Worm (Caenorhabditis elegans) whole organism, early embryonic: ENCODE results near the gene glr-4.

ENCODE experiments used
- B0310.2 ChIP-seq: sonication (generic microtip); optimal IDR thresholded peaks from 2 replicates; lab custom pipeline; 2016; ENCODE audit warnings: mild to moderate bottlenecking, missing genetic modification characterization, missing compliant biosample characterization
- F13C5.2 ChIP-seq: sonication (generic microtip); optimal IDR thresholded peaks from 2 replicates; lab custom pipeline; 2017; ENCODE audit warnings: mild to moderate bottlenecking, missing genetic modification characterization, inconsistent platforms, missing compliant biosample characterization
- aly-1 ChIP-seq: sonication (generic microtip); optimal IDR thresholded peaks from 2 replicates; lab custom pipeline; 2016; ENCODE audit warnings: missing genetic modification characterization, missing compliant biosample characterization
- ama-1 ChIP-seq: fragments of 150-350 bp; optimal IDR thresholded peaks from 2 replicates; lab custom pipeline; 2014
- ceh-13 ChIP-seq: fragments of 200-800 bp; sonication (Bioruptor generic); optimal IDR thresholded peaks from 2 replicates; lab custom pipeline; 2018; ENCODE audit warnings: mild to moderate bottlenecking, missing genetic modification characterization, missing compliant biosample characterization
- ceh-36 ChIP-seq: sonication (generic microtip); optimal IDR thresholded peaks from 2 replicates; lab custom pipeline; 2016; ENCODE audit warnings: missing genetic modification characterization, inconsistent platforms, missing compliant biosample characterization
- ets-7 ChIP-seq: sonication (generic microtip); optimal IDR thresholded peaks from 2 replicates; lab custom pipeline; 2016; ENCODE audit warnings: missing genotype, missing genetic modification characterization, missing compliant biosample characterization
- flt-1 ChIP-seq: fragments of 200-800 bp; sonication (Bioruptor generic); IDR thresholded peaks from 2 replicates; pipeline ENCODE4 v1.3.6; 2022; ENCODE audit warnings: missing genetic modification characterization, missing compliant biosample characterization
- hmbx-1 ChIP-seq: sonication (generic microtip); optimal IDR thresholded peaks from 2 replicates; lab custom pipeline; 2016; ENCODE audit warnings: mild to moderate bottlenecking, missing genetic modification characterization, missing compliant biosample characterization
- hmg-4 ChIP-seq: fragments of 200-800 bp; sonication (Bioruptor generic); optimal IDR thresholded peaks from 2 replicates; lab custom pipeline; 2018; ENCODE audit warnings: mild to moderate bottlenecking, missing genetic modification characterization, missing compliant biosample characterization
- hnd-1 ChIP-seq: sonication (generic microtip); optimal IDR thresholded peaks from 2 replicates; lab custom pipeline; 2016; ENCODE audit warnings: missing genetic modification characterization, missing compliant biosample characterization
- pes-1 ChIP-seq: fragments of 200-800 bp; sonication (Bioruptor generic); IDR thresholded peaks from 2 replicates; pipeline ENCODE4 v1.3.6; 2022; ENCODE audit warnings: missing genetic modification reagents, missing genetic modification characterization, missing compliant biosample characterization
- scrt-1 ChIP-seq: fragments of 200-800 bp; sonication (Bioruptor generic); IDR thresholded peaks from 2 replicates; pipeline ENCODE4 v1.3.6; 2022; ENCODE audit warnings: missing genetic modification characterization, missing compliant biosample characterization
- sea-1 ChIP-seq: fragments of 200-800 bp; sonication (Bioruptor generic); conservative IDR thresholded peaks from 2 replicates; pipeline ENCODE4 v1.3.6; 2022; ENCODE audit warnings: missing genetic modification characterization, missing compliant biosample characterization
- tbx-11 ChIP-seq: fragments of 200-800 bp; sonication (Bioruptor generic); IDR thresholded peaks from 2 replicates; pipeline ENCODE4 v1.3.6; 2022; ENCODE audit warnings: missing genetic modification characterization, missing compliant biosample characterization
- tbx-37 ChIP-seq: fragments of 200-800 bp; sonication (Bioruptor generic); conservative IDR thresholded peaks from 2 replicates; pipeline ENCODE4 v1.3.6; 2022; ENCODE audit warnings: missing genetic modification reagents, missing genetic modification characterization, missing compliant biosample characterization
- tra-4 ChIP-seq: sonication (generic microtip); optimal IDR thresholded peaks from 2 replicates; lab custom pipeline; 2017; ENCODE audit warnings: missing genetic modification characterization, missing compliant biosample characterization

Gene glr-4

DNA sequence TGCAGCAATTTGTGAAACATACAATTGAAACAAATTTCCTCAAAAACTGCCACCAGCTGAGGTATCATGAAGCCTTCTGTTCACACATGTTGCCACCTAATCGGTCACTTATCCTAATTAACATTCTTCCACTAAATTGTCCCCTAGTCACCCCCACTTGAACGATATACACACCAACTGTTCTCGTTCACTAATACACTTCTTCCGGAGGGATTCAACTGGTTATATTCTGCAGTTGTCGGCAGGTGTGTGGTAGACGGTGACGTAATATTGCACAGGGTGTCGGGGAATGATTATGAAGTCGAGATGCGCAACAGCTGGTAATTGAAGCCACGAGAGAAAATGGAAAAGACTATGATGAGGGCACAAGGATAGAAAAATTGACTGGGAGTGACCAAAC is 21.3 kb upstream of the glr-4 start:
- TF ChIP-seq tbx-37 = no peak
- TF ChIP-seq ets-7 (tag; lab: Kevin White, UChicago) = peak; percentile 83
- TF ChIP-seq tra-4 (tag; lab: Kevin White, UChicago) = no peak
- TF ChIP-seq hmbx-1 (tag; lab: Kevin White, UChicago) = no peak
- no peak for TF ChIP-seq F13C5.2 (tag; lab: Kevin White, UChicago)
- TF ChIP-seq flt-1 = no peak

DNA sequence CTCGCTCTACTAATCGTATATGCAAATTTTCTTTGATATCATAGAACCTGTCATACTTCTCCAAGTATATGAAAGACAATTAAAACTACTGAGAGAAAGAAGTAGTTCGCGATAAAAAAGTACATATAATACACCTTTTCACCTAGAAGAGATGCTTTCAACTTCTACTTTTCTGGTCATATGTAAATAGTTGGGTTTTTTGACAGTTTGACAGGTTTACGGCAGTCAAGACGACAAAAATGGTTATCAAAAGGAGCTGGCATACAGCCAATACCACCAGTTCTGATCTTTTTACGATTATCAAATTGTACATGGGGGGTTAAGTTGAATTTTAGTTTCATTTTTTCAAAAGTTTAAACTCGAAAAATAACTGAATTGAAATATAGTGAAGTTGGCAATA is 20.8 kb upstream of the glr-4 start:
- TF ChIP-seq sea-1 = no peak
- no peak for TF ChIP-seq B0310.2 (tag; lab: Kevin White, UChicago)
- no peak for TF ChIP-seq ceh-13 (GFP tag; lab: Kevin White, UChicago)
- TF ChIP-seq tbx-37 = no peak
- no peak for TF ChIP-seq ets-7 (tag; lab: Kevin White, UChicago)
- TF ChIP-seq hmbx-1 (tag; lab: Kevin White, UChicago) = no peak
- TF ChIP-seq hnd-1 = no peak
- no peak for TF ChIP-seq hmg-4 (GFP tag; lab: Kevin White, UChicago)
- TF ChIP-seq ceh-36 (tag; lab: Kevin White, UChicago) = no peak
- no peak for TF ChIP-seq flt-1
- TF ChIP-seq ama-1 (lab: Kevin White, UChicago) = no peak
- TF ChIP-seq tbx-11 = no peak
- TF ChIP-seq scrt-1 (GFP tag; lab: Robert Waterston, UW) = no peak
- TF ChIP-seq aly-1 (tag; lab: Kevin White, UChicago) = no peak
- TF ChIP-seq pes-1 (GFP tag; lab: Robert Waterston, UW) = no peak
- no peak for TF ChIP-seq F13C5.2 (tag; lab: Kevin White, UChicago)
- TF ChIP-seq tra-4 (tag; lab: Kevin White, UChicago) = no peak

DNA sequence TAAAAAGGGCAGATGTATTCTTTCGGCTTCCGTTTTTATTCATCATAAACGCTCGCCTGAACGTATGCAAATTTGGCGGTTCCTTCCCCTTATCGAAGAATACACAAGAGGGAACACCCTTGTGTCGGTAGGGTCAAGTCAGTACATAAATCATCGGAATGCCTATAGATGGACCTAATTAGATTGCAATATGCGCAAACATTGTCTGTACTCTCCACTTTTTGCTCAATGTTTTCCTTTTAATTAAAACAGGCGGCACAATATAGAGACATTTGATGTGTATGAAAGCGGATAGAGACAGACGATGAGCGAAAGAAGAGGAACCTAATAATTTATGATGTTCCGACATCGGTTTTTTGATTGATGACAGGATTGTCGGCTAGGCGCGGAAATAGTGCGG is 20.1 kb upstream of the glr-4 start:
- TF ChIP-seq ceh-36 (tag; lab: Kevin White, UChicago) (no peak), pes-1 (GFP tag; lab: Robert Waterston, UW) (no peak), tbx-11 (no peak), hmg-4 (GFP tag; lab: Kevin White, UChicago) (peak; percentile 52)

DNA sequence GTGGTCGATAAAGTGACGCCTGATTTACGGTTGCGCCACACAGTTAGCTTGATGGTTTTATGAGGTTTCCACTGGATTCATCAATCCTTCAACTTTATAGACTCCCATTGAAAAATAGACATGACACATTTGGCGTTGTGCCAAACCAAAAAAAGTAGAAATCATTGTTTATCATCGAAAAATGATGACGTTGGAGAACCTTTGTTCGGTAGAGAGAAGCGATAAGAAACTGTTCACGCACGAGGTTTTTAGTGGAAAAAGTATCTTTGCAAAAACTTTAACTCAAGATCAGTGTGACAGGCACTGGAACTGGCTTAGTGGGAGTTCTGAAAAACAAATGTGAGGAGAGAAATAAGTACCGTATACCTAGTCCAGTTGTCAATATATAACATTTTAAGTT is 19.5 kb upstream of the glr-4 start:
- TF ChIP-seq tra-4 (tag; lab: Kevin White, UChicago) (no peak), B0310.2 (tag; lab: Kevin White, UChicago) (no peak), F13C5.2 (tag; lab: Kevin White, UChicago) (no peak), tbx-11 (no peak), sea-1 (no peak), ceh-36 (tag; lab: Kevin White, UChicago) (no peak), hmg-4 (GFP tag; lab: Kevin White, UChicago) (no peak), flt-1 (no peak), pes-1 (GFP tag; lab: Robert Waterston, UW) (no peak), scrt-1 (GFP tag; lab: Robert Waterston, UW) (no peak), ets-7 (tag; lab: Kevin White, UChicago) (no peak), tbx-37 (no peak)

DNA sequence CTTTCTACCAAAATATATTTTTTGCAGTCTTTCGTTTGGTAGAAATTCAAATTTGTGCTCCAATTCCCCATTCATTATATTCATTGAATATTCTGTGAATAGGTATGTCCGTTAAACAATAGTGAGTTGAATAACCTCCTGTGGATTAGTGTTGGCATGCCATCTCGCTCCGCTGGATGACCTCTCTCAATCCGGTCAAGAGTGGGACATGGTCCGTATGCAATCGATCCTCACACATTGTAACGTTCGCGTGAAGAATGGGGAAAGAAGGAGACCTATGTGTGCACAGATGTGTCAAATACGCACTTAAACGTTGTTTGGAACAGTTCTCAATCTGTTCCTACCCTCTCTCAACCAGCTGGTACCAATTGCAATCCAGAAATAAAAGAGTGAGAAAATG is 19.1 kb upstream of the glr-4 start:
- TF ChIP-seq hmg-4 (GFP tag; lab: Kevin White, UChicago) = peak; percentile 46
- TF ChIP-seq sea-1 = 0 out of 2 replicates have a peak, but pooled peaks have one; percentile 40
- no peak for TF ChIP-seq B0310.2 (tag; lab: Kevin White, UChicago)

DNA sequence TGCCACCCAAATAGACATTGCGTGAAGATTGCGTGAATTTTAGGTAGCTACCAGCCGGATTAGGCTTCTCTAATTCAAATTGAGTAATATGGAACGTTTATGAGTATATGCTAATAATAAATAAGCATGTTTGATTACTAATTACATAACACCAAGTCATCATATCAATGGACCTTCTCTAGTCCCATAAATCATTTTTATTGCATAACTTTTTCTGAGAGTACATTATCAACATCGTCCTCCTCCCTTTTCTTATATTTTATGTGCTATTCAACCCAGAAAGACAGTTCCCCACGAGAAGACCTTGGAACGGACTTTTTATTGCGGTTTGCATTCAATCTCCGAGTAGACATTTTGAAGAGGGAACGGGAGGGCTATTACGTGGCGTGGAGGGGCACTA is 18.2 kb upstream of the glr-4 start:
- TF ChIP-seq hmg-4 (GFP tag; lab: Kevin White, UChicago) (peak; percentile 29), pes-1 (GFP tag; lab: Robert Waterston, UW) (no peak), ets-7 (tag; lab: Kevin White, UChicago) (no peak), tra-4 (tag; lab: Kevin White, UChicago) (no peak), flt-1 (no peak), tbx-37 (no peak), tbx-11 (no peak), ama-1 (lab: Kevin White, UChicago) (no peak), sea-1 (no peak; the same call in 1 of the 2 replicates), ceh-36 (tag; lab: Kevin White, UChicago) (peak; percentile 34), F13C5.2 (tag; lab: Kevin White, UChicago) (no peak), hnd-1 (no peak), hmbx-1 (tag; lab: Kevin White, UChicago) (peak; percentile 3), ceh-13 (GFP tag; lab: Kevin White, UChicago) (no peak), B0310.2 (tag; lab: Kevin White, UChicago) (peak; percentile 46), scrt-1 (GFP tag; lab: Robert Waterston, UW) (no peak), aly-1 (tag; lab: Kevin White, UChicago) (no peak)

DNA sequence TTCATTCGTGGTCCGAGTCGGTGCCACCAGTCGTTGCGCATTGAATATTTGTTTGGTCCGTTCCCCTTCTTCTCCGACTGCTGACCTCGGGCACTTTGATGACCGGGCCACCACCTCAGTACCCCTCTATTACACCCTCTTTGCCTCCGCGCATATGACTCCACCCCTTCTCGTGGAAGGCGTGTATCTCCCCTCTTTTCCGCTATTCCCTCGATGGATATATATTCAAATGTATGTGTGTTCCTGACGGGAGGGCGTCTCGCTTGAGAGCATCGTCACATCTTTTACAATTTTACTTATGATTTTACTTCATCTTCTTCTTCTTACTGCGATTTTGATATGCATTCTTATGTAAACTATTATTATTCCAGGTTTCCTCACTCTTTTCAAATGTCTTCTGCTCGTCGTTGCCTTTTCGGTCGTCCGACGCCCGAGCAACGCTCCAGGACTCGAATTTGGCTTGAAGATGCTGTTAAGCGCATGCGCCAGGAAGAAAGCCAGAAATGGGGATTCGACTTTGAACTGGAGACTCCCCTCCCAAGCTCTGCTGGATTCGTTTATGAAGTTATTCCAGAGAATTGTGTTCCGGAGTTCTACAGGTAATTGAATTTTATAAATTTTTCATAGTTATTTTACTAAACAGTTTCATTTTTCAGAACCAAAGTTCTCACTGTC is 16.9 kb upstream of the glr-4 start, which contains the start of gene cki-1:
Gene cki-1 (plus strand): TSS at position 372 of the 675 bp plus-strand sequence.
- TF ChIP-seq pes-1 (GFP tag; lab: Robert Waterston, UW) = peak; percentile 50
- TF ChIP-seq scrt-1 (GFP tag; lab: Robert Waterston, UW) = 0 out of 2 replicates have a peak, but pooled peaks have one; percentile 43
- TF ChIP-seq sea-1 = 0 out of 2 replicates have a peak, but pooled peaks have one; percentile 49
- TF ChIP-seq ets-7 (tag; lab: Kevin White, UChicago) = no peak
- TF ChIP-seq tbx-11 = no peak
- 0 out of 2 replicates have a peak, but pooled peaks have one; percentile 40 for TF ChIP-seq flt-1
- TF ChIP-seq aly-1 (tag; lab: Kevin White, UChicago) = peak; percentile 81
- no peak for TF ChIP-seq ceh-13 (GFP tag; lab: Kevin White, UChicago)
- peak; percentile 36 for TF ChIP-seq ceh-36 (tag; lab: Kevin White, UChicago)
- no peak for TF ChIP-seq hnd-1
- no peak for TF ChIP-seq F13C5.2 (tag; lab: Kevin White, UChicago)
- TF ChIP-seq tra-4 (tag; lab: Kevin White, UChicago) = no peak
- no peak for TF ChIP-seq ama-1 (lab: Kevin White, UChicago)
- no peak for TF ChIP-seq tbx-37
- TF ChIP-seq hmbx-1 (tag; lab: Kevin White, UChicago) = no peak
- peak; percentile 44 for TF ChIP-seq B0310.2 (tag; lab: Kevin White, UChicago)
- TF ChIP-seq hmg-4 (GFP tag; lab: Kevin White, UChicago) = peak; percentile 72
